Worm (Caenorhabditis elegans) whole organism, young adult: Measurements from ENCODE around the gene E01B7.2.

Experiments
- B0019.2 ChIP-seq: fragments of 200-800 bp; sonication (Bioruptor generic); conservative IDR thresholded peaks from 2 replicates; pipeline ENCODE4 v1.3.6; 2022; ENCODE audit warnings: missing genetic modification reagents, missing genetic modification characterization, missing compliant biosample characterization
- B0261.1 ChIP-seq: sonication (generic microtip); optimal IDR thresholded peaks from 2 replicates; lab custom pipeline; 2016; ENCODE audit warnings: mild to moderate bottlenecking, missing genetic modification characterization, moderate library complexity, missing compliant biosample characterization
- B0336.3 ChIP-seq: fragments of 200-800 bp; sonication (Bioruptor generic); IDR thresholded peaks from 2 replicates; pipeline ENCODE4 v1.3.6; 2022; ENCODE audit warnings: missing genetic modification characterization, missing compliant biosample characterization
- F22D6.2 ChIP-seq: sonication (generic microtip); optimal IDR thresholded peaks from 2 replicates; lab custom pipeline; 2016; ENCODE audit warnings: mild to moderate bottlenecking, missing genetic modification characterization, missing compliant biosample characterization
- F33H1.4 ChIP-seq: fragments of 200-800 bp; sonication (Bioruptor generic); IDR thresholded peaks from 2 replicates; pipeline ENCODE4 v1.3.6; 2022; ENCODE audit warnings: missing genetic modification reagents, missing genetic modification characterization, missing compliant biosample characterization
- F49E8.2 ChIP-seq: sonication (generic microtip); optimal IDR thresholded peaks from 3 replicates; lab custom pipeline; 2017; ENCODE audit warnings: missing genetic modification characterization, mild to moderate bottlenecking, missing compliant biosample characterization, antibody characterized with exemption, moderate library complexity; ENCODE audit not compliant: insufficient read depth
- F52B5.7 ChIP-seq: sonication (generic microtip); optimal IDR thresholded peaks from 2 replicates; lab custom pipeline; 2016; ENCODE audit warnings: mild to moderate bottlenecking, missing genetic modification characterization, missing compliant biosample characterization
- F55B11.4 ChIP-seq: sonication (generic microtip); optimal IDR thresholded peaks from 2 replicates; lab custom pipeline; 2016; ENCODE audit warnings: missing compliant biosample characterization, missing genetic modification characterization, borderline replicate concordance; ENCODE audit not compliant: insufficient read depth
- F57A8.1 ChIP-seq: fragments of 200-800 bp; sonication (Bioruptor generic); optimal IDR thresholded peaks from 2 replicates; lab custom pipeline; 2018; ENCODE audit warnings: mild to moderate bottlenecking, missing genetic modification characterization, moderate library complexity, missing compliant biosample characterization
- F57C9.4 ChIP-seq: sonication (generic microtip); optimal IDR thresholded peaks from 2 replicates; lab custom pipeline; 2017; ENCODE audit warnings: mild to moderate bottlenecking, missing genetic modification characterization, missing compliant biosample characterization
- Y56A3A.18 ChIP-seq: fragments of 200-800 bp; sonication (Bioruptor generic); IDR thresholded peaks from 2 replicates; pipeline ENCODE4 v1.3.6; 2022; ENCODE audit warnings: missing genetic modification reagents, missing genetic modification characterization, missing compliant biosample characterization
- Y67H2A.10 ChIP-seq: fragments of 200-800 bp; sonication (Bioruptor generic); conservative IDR thresholded peaks from 2 replicates; pipeline ENCODE4 v1.3.6; 2022; ENCODE audit warnings: missing genetic modification reagents, missing genetic modification characterization, missing compliant biosample characterization
- ZK185.1 ChIP-seq: sonication (generic microtip); optimal IDR thresholded peaks from 2 replicates; lab custom pipeline; 2016; ENCODE audit warnings: mild to moderate bottlenecking, missing genetic modification characterization, missing compliant biosample characterization; ENCODE audit not compliant: poor library complexity, severe bottlenecking
- ama-1 ChIP-seq, 3 experiments: fragments of 150-350 bp in 1 of 3; sonication (generic microtip) in 2 of 3; optimal IDR thresholded peaks; 2 replicates each; lab custom pipeline; 2014 to 2018; ENCODE audit warnings: missing biosample characterization in 2 of 3, missing genetic modification characterization in 2 of 3, missing genetic modification reagents in 2 of 3
- atf-7 ChIP-seq: sonication (generic microtip); optimal IDR thresholded peaks from 2 replicates; lab custom pipeline; 2017; ENCODE audit warnings: mild to moderate bottlenecking, missing genetic modification characterization, missing compliant biosample characterization
- attf-5 ChIP-seq: fragments of 200-800 bp; sonication (Bioruptor generic); optimal IDR thresholded peaks from 2 replicates; lab custom pipeline; 2018; ENCODE audit warnings: mild to moderate bottlenecking, missing genetic modification characterization, missing compliant biosample characterization
- bed-2 ChIP-seq: fragments of 200-800 bp; sonication (Bioruptor generic); IDR thresholded peaks from 2 replicates; pipeline ENCODE4 v1.3.6; 2022; ENCODE audit warnings: missing genetic modification reagents, missing genetic modification characterization, missing compliant biosample characterization
- ccch-3 ChIP-seq: fragments of 200-800 bp; sonication (Bioruptor generic); optimal IDR thresholded peaks from 2 replicates; lab custom pipeline; 2018; ENCODE audit warnings: mild to moderate bottlenecking, missing genetic modification characterization, missing compliant biosample characterization
- cebp-1 ChIP-seq, 2 experiments: fragments of 200-800 bp in 1 of 2; sonication (Bioruptor generic) in 1 of 2; sonication (generic microtip) in 1 of 2; IDR thresholded peaks in 1 of 2; optimal IDR thresholded peaks in 1 of 2; 2 replicates each; pipeline versions ENCODE4 v1.3.6 to Lab custom; 2017 to 2022; ENCODE audit warnings: missing compliant biosample characterization in 2 of 2, missing genetic modification characterization in 2 of 2, mild to moderate bottlenecking in 1 of 2, missing genetic modification reagents in 1 of 2, moderate library complexity in 1 of 2
- cebp-2 ChIP-seq: fragments of 200-800 bp; sonication (Bioruptor generic); IDR thresholded peaks from 2 replicates; pipeline ENCODE4 v1.3.6; 2022; ENCODE audit warnings: missing genetic modification characterization, missing compliant biosample characterization
- efl-1 ChIP-seq: fragments of 150-350 bp; optimal IDR thresholded peaks from 2 replicates; lab custom pipeline; 2014; ENCODE audit warnings: missing biosample characterization, missing genetic modification reagents, missing genetic modification characterization
- egrh-3 ChIP-seq: fragments of 200-800 bp; sonication (Bioruptor generic); IDR thresholded peaks from 2 replicates; pipeline ENCODE4 v1.3.6; 2022; ENCODE audit warnings: missing genetic modification reagents, missing genetic modification characterization, missing compliant biosample characterization
- ets-4 ChIP-seq: fragments of 200-800 bp; sonication (Bioruptor generic); optimal IDR thresholded peaks from 2 replicates; lab custom pipeline; 2018; ENCODE audit warnings: mild to moderate bottlenecking, missing genetic modification characterization, missing compliant biosample characterization
- fkh-3 ChIP-seq: sonication (generic microtip); optimal IDR thresholded peaks from 2 replicates; lab custom pipeline; 2016; ENCODE audit warnings: mild to moderate bottlenecking, missing genetic modification characterization, missing compliant biosample characterization
- hlh-26 ChIP-seq: fragments of 200-800 bp; sonication (Bioruptor generic); conservative IDR thresholded peaks from 2 replicates; pipeline ENCODE4 v1.3.6; 2022; ENCODE audit warnings: missing genetic modification reagents, missing genetic modification characterization, missing compliant biosample characterization
- lin-26 ChIP-seq: fragments of 200-800 bp; sonication (Bioruptor generic); IDR thresholded peaks from 2 replicates; pipeline ENCODE4 v1.3.6; 2022; ENCODE audit warnings: missing genetic modification reagents, missing genetic modification characterization, missing compliant biosample characterization
- lin-54 ChIP-seq: fragments of 200-800 bp; sonication (Bioruptor generic); optimal IDR thresholded peaks from 2 replicates; lab custom pipeline; 2018; ENCODE audit warnings: mild to moderate bottlenecking, missing genetic modification characterization, missing compliant biosample characterization
- lsl-1 ChIP-seq: fragments of 200-800 bp; sonication (Bioruptor generic); optimal IDR thresholded peaks from 2 replicates; lab custom pipeline; 2018; ENCODE audit warnings: mild to moderate bottlenecking, missing genetic modification characterization, moderate library complexity, missing compliant biosample characterization
- madf-6 ChIP-seq: fragments of 200-800 bp; sonication (Bioruptor generic); IDR thresholded peaks from 2 replicates; pipeline ENCODE4 v1.3.6; 2022; ENCODE audit warnings: missing genetic modification reagents, missing genetic modification characterization, missing compliant biosample characterization
- mel-28 ChIP-seq: sonication (generic microtip); optimal IDR thresholded peaks from 2 replicates; lab custom pipeline; 2016; ENCODE audit warnings: borderline replicate concordance, mild to moderate bottlenecking, missing genetic modification characterization, missing compliant biosample characterization
- nhr-179 ChIP-seq: sonication (generic microtip); optimal IDR thresholded peaks from 2 replicates; lab custom pipeline; 2016; ENCODE audit warnings: mild to moderate bottlenecking, missing genetic modification characterization, missing compliant biosample characterization
- nhr-80 ChIP-seq: sonication (generic microtip); optimal IDR thresholded peaks from 2 replicates; lab custom pipeline; 2016; ENCODE audit warnings: missing genetic modification characterization, missing compliant biosample characterization
- nhr-90 ChIP-seq: sonication (generic microtip); optimal IDR thresholded peaks from 2 replicates; lab custom pipeline; 2016; ENCODE audit warnings: missing genotype, mild to moderate bottlenecking, missing genetic modification characterization, missing compliant biosample characterization
- sdz-38 ChIP-seq: sonication (generic microtip); optimal IDR thresholded peaks from 2 replicates; lab custom pipeline; 2016; ENCODE audit warnings: missing genotype, missing genetic modification characterization, missing compliant biosample characterization
- snpc-4 ChIP-seq, 5 experiments: fragments of 150-350 bp in 1 of 5; sonication (generic microtip) in 4 of 5; optimal IDR thresholded peaks; 2 replicates each; lab custom pipeline; 2014 to 2018; ENCODE audit warnings: missing genetic modification characterization in 5 of 5, missing biosample characterization in 3 of 5, antibody characterized with exemption in 2 of 5, mild to moderate bottlenecking in 2 of 5, missing compliant biosample characterization in 2 of 5, missing genotype in 2 of 5, moderate library complexity in 2 of 5, missing genetic modification reagents in 1 of 5
- somi-1 ChIP-seq: fragments of 200-800 bp; sonication (Bioruptor generic); optimal IDR thresholded peaks from 2 replicates; lab custom pipeline; 2018; ENCODE audit warnings: mild to moderate bottlenecking, missing genetic modification characterization, missing compliant biosample characterization
- tbp1 ChIP-seq: fragments of 200-800 bp; sonication (Bioruptor generic); optimal IDR thresholded peaks from 2 replicates; lab custom pipeline; 2018; ENCODE audit warnings: mild to moderate bottlenecking, missing genetic modification characterization, missing compliant biosample characterization
- tlf-1 ChIP-seq: fragments of 200-800 bp; sonication (Bioruptor generic); optimal IDR thresholded peaks from 2 replicates; lab custom pipeline; 2018; ENCODE audit warnings: mild to moderate bottlenecking, missing genetic modification characterization, missing compliant biosample characterization
- zim-3 ChIP-seq: sonication (generic microtip); optimal IDR thresholded peaks from 2 replicates; lab custom pipeline; 2017; ENCODE audit warnings: mild to moderate bottlenecking, missing genetic modification characterization, moderate library complexity, missing compliant biosample characterization
- ztf-18 ChIP-seq: sonication (generic microtip); optimal IDR thresholded peaks from 2 replicates; lab custom pipeline; 2016; ENCODE audit warnings: missing genotype, mild to moderate bottlenecking, missing genetic modification characterization, missing compliant biosample characterization
- ztf-22 ChIP-seq: fragments of 200-800 bp; sonication (Bioruptor generic); optimal IDR thresholded peaks from 2 replicates; lab custom pipeline; 2018; ENCODE audit warnings: mild to moderate bottlenecking, missing genetic modification characterization, moderate library complexity, missing compliant biosample characterization
- ztf-25 ChIP-seq: fragments of 200-800 bp; sonication (Bioruptor generic); IDR thresholded peaks from 2 replicates; pipeline ENCODE4 v1.3.6; 2022; ENCODE audit warnings: missing genetic modification reagents, missing genetic modification characterization, missing compliant biosample characterization
- ztf-26 ChIP-seq: sonication (generic microtip); optimal IDR thresholded peaks from 2 replicates; lab custom pipeline; 2017; ENCODE audit warnings: missing genetic modification characterization, missing compliant biosample characterization
- ztf-3 ChIP-seq: fragments of 200-800 bp; sonication (Bioruptor generic); optimal IDR thresholded peaks from 2 replicates; lab custom pipeline; 2018; ENCODE audit warnings: mild to moderate bottlenecking, missing genetic modification characterization, missing compliant biosample characterization
- ztf-6 ChIP-seq: fragments of 200-800 bp; sonication (Bioruptor generic); IDR thresholded peaks from 2 replicates; pipeline ENCODE4 v1.3.6; 2022; ENCODE audit warnings: missing genetic modification reagents, missing genetic modification characterization, missing compliant biosample characterization

The E01B7.2 gene

DNA sequence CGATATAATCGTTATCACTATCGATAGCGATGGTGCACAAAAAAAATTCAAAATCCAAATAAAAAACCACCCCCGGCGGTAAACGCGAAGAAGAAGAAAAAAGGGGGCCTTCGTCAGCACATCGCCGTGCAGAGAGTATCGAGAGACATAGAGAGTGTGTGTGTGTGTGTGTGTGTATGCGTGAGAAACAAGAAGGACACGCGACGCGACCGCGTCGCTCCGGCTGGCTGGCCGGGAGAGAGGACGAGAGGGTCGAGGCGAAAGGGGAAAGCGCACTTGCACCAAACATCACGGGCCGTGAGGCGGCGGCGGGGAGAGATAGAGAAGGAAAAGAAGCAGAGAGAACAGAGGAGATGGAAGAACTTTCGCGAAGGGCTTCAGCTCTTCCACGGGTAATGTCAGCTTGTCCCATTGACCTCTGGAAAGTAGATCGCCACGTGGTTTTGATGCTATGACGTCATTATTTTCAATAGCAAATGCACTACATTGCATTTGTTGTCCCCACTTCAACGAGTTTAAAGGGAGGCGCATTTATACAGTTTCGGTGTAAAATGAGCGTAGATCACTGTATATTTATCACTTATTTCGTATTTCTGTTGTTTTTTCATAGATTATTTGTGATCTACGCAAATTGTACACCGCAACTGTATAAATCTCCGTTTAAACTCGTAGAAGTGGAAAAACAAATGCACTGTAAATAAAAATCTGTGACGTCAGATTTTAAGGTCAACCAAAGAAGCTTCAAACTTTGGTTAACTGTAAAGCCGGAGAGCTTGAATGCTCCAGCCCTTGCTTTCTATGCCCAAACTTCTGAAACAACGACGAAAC, 29.8 kb downstream of the E01B7.2 start, which contains the start of gene Y59A8B.24 (continued):
- TF ChIP-seq mel-28 (tag; lab: Kevin White, UChicago): peak; percentile 73
- TF ChIP-seq lin-54 (GFP tag; lab: Kevin White, UChicago): peak; percentile 60
- peak; percentile 55 for TF ChIP-seq nhr-90
- peak; percentile 28; the same call in 1 of the 2 replicates for TF ChIP-seq madf-6
- peak; percentile 77 for TF ChIP-seq lin-26 (GFP tag; lab: Robert Waterston, UW)
- TF ChIP-seq efl-1 (GFP tag; lab: Kevin White, UChicago): no peak
- TF ChIP-seq ama-1 (optimal IDR thresholded peaks at IDR 0.05; lab: Kevin White, UChicago): peak; percentile 60
- peak in 1 of 2 experiments; percentile 8 for TF ChIP-seq ama-1 (GFP tag; optimal IDR thresholded peaks at IDR 0.05; lab: Kevin White, UChicago)
- peak; percentile 24; the same call in 1 of the 2 replicates for TF ChIP-seq Y56A3A.18 (GFP tag; lab: Robert Waterston, UW)
- TF ChIP-seq ccch-3: no peak
- peak; percentile 89 for TF ChIP-seq atf-7 (tag; lab: Kevin White, UChicago)
- peak; percentile 70; the same call in 1 of the 2 replicates for TF ChIP-seq bed-2 (GFP tag; lab: Robert Waterston, UW)
- peak; percentile 9; the same call in 1 of the 2 replicates for TF ChIP-seq F33H1.4 (GFP tag; lab: Robert Waterston, UW)
- TF ChIP-seq sdz-38 (tag; lab: Kevin White, UChicago): no peak
- TF ChIP-seq B0019.2: no peak
- TF ChIP-seq ZK185.1 (tag; lab: Kevin White, UChicago): no peak
- peak; percentile 32 for TF ChIP-seq snpc-4 (GFP tag; optimal IDR thresholded peaks at IDR 0.05; lab: Kevin White, UChicago)
- TF ChIP-seq snpc-4 (tag; optimal IDR thresholded peaks at IDR 0.05; lab: Kevin White, UChicago): peak; percentile 30 to 83 (median 70)
- TF ChIP-seq fkh-3 (tag; lab: Kevin White, UChicago): no peak
- TF ChIP-seq F49E8.2 (tag; lab: Kevin White, UChicago): no peak
- TF ChIP-seq B0261.1 (tag; lab: Kevin White, UChicago): peak; percentile 9
- peak; percentile 71; the same call in 1 of the 2 replicates for TF ChIP-seq cebp-1 (GFP tag; IDR thresholded peaks at IDR 0.05; lab: Robert Waterston, UW)
- TF ChIP-seq cebp-1 (tag; optimal IDR thresholded peaks at IDR 0.05; lab: Kevin White, UChicago): peak; percentile 91
- peak; percentile 67 for TF ChIP-seq ets-4 (GFP tag; lab: Kevin White, UChicago)
- peak; percentile 78; the same call in 1 of the 2 replicates for TF ChIP-seq ztf-25 (GFP tag; lab: Robert Waterston, UW)
- 0 out of 2 replicates have a peak, but pooled peaks have one; percentile 72 for TF ChIP-seq ztf-6
- TF ChIP-seq F57A8.1 (GFP tag; lab: Kevin White, UChicago): no peak
- peak; percentile 94 for TF ChIP-seq ztf-22 (GFP tag; lab: Kevin White, UChicago)
- TF ChIP-seq hlh-26 (GFP tag; lab: Robert Waterston, UW): no peak
- peak; percentile 99 for TF ChIP-seq attf-5
- TF ChIP-seq F55B11.4 (tag; lab: Kevin White, UChicago): no peak
- TF ChIP-seq lsl-1 (GFP tag; lab: Kevin White, UChicago): peak; percentile 21
- TF ChIP-seq ztf-3: peak; percentile 67
- TF ChIP-seq F57C9.4 (tag; lab: Kevin White, UChicago): no peak
- peak; percentile 42 for TF ChIP-seq somi-1 (GFP tag; lab: Kevin White, UChicago)
- TF ChIP-seq B0336.3: peak; percentile 87
- no peak for TF ChIP-seq nhr-179 (tag; lab: Kevin White, UChicago)
- TF ChIP-seq egrh-3 (GFP tag; lab: Robert Waterston, UW): peak; percentile 96
- TF ChIP-seq tbp1 (GFP tag; lab: Kevin White, UChicago): peak; percentile 60
- peak; percentile 97 for TF ChIP-seq nhr-80 (tag; lab: Kevin White, UChicago)
- no peak for TF ChIP-seq cebp-2 (GFP tag; lab: Robert Waterston, UW)
- TF ChIP-seq tlf-1 (GFP tag; lab: Kevin White, UChicago): peak; percentile 62
- TF ChIP-seq F22D6.2 (tag; lab: Kevin White, UChicago): peak; percentile 16
- TF ChIP-seq ztf-26 (tag; lab: Kevin White, UChicago): peak; percentile 86
- TF ChIP-seq F52B5.7 (tag; lab: Kevin White, UChicago): peak; percentile 83
- TF ChIP-seq zim-3: peak; percentile 32
- peak; percentile 87 for TF ChIP-seq Y67H2A.10
- TF ChIP-seq ztf-18 (tag; lab: Kevin White, UChicago): peak; percentile 73
